Fruit fly (Drosophila melanogaster) whole organism, embryonic: Measurements from ENCODE around the gene Sgs1.

Experiments
- C15 ChIP-seq: fragments of 200-800 bp; sonication (Bioruptor generic); IDR thresholded peaks from 3 replicates; pipeline ENCODE4 v1.3.6; 2022; ENCODE audit warnings: missing biosample characterization, missing genetic modification characterization
- CG13775 ChIP-seq: fragments of 200-800 bp; sonication (Bioruptor generic); optimal IDR thresholded peaks from 3 replicates; lab custom pipeline; 2017; ENCODE audit warnings: missing biosample characterization, mild to moderate bottlenecking, missing genetic modification characterization
- CG13894 ChIP-seq: fragments of 200-800 bp; sonication (Bioruptor generic); optimal IDR thresholded peaks from 3 replicates; lab custom pipeline; 2018; ENCODE audit warnings: missing biosample characterization, mild to moderate bottlenecking, missing genetic modification characterization, moderate library complexity
- CG17612 ChIP-seq: fragments of 200-800 bp; sonication (Bioruptor generic); IDR thresholded peaks from 2 replicates; pipeline ENCODE4 v1.3.6; 2022; ENCODE audit warnings: missing biosample characterization, missing genetic modification characterization
- CG8478 ChIP-seq: fragments of >200 bp; optimal IDR thresholded peaks from 2 replicates; lab custom pipeline; 2018
- Gug ChIP-seq: fragments of 200-800 bp; sonication (Bioruptor generic); IDR thresholded peaks from 4 replicates; pipeline ENCODE4 v1.3.6; 2022; ENCODE audit warnings: missing biosample characterization, missing genetic modification characterization
- Hr78 ChIP-seq, 2 experiments: fragments of 200-800 bp in 1 of 2; fragments of >200 bp in 1 of 2; sonication (Bioruptor generic) in 1 of 2; optimal IDR thresholded peaks; 2 replicates each; lab custom pipeline; 2017 to 2019; ENCODE audit warnings: missing biosample characterization in 2 of 2, missing genetic modification characterization in 2 of 2, mild to moderate bottlenecking in 1 of 2, moderate library complexity in 1 of 2
- Neu2 ChIP-seq: fragments of 200-800 bp; sonication (Bioruptor generic); optimal IDR thresholded peaks from 3 replicates; lab custom pipeline; 2016; ENCODE audit warnings: missing biosample characterization, missing genetic modification characterization, borderline replicate concordance
- Nf-YB ChIP-seq: fragments of 200-800 bp; sonication (Bioruptor generic); optimal IDR thresholded peaks from 3 replicates; lab custom pipeline; 2019; ENCODE audit warnings: missing biosample characterization, mild to moderate bottlenecking, missing genetic modification characterization, moderate library complexity
- dmrt11E ChIP-seq: fragments of 200-800 bp; sonication (Bioruptor generic); optimal IDR thresholded peaks from 3 replicates; lab custom pipeline; 2018; ENCODE audit warnings: missing biosample characterization, mild to moderate bottlenecking, missing genetic modification characterization, moderate library complexity
- ken ChIP-seq: fragments of 200-800 bp; sonication (Bioruptor generic); IDR thresholded peaks from 3 replicates; pipeline ENCODE4 v1.3.6; 2022; ENCODE audit warnings: missing biosample characterization, missing genetic modification characterization
- ranshi ChIP-seq: fragments of 200-800 bp; sonication (Bioruptor generic); IDR thresholded peaks from 2 replicates; pipeline ENCODE4 v1.3.6; 2022; ENCODE audit warnings: missing biosample characterization, missing genetic modification characterization
- salm ChIP-seq: fragments of 200-800 bp; sonication (Bioruptor generic); optimal IDR thresholded peaks from 2 replicates; lab custom pipeline; 2018; ENCODE audit warnings: missing biosample characterization, mild to moderate bottlenecking, missing genetic modification characterization
- sqz ChIP-seq: fragments of 200-800 bp; sonication (Bioruptor generic); optimal IDR thresholded peaks from 3 replicates; lab custom pipeline; 2018; ENCODE audit warnings: missing biosample characterization, mild to moderate bottlenecking, missing genetic modification characterization

dm6 chr2L:4930541-4930940 lies 6.7 kb upstream of the Sgs1 start:
- TF ChIP-seq sqz (GFP tag; lab: Kevin White, UChicago) (no peak), C15 (GFP tag; lab: Robert Waterston, UW) (no peak), Neu2 (GFP tag; lab: Kevin White, UChicago) (no peak), CG13894 (tag; lab: Kevin White, UChicago) (no peak), CG17612 (no peak), dmrt11E (tag; lab: Kevin White, UChicago) (no peak), Gug (no peak), Nf-YB (GFP tag; lab: Kevin White, UChicago) (no peak), ken (no peak), CG13775 (no peak), CG8478 (no peak), ranshi (GFP tag; lab: Robert Waterston, UW) (no peak), Hr78 (GFP tag; optimal IDR thresholded peaks at IDR 0.05; lab: Kevin White, UChicago) (no peak), salm (tag; lab: Kevin White, UChicago) (no peak)
